Fruit fly (Drosophila melanogaster) whole organism, larva: ENCODE measurements around the gene sea.

Source experiments
- noc ChIP-seq: fragments of 200-800 bp; sonication (Bioruptor generic); optimal IDR thresholded peaks from 3 replicates; lab custom pipeline; 2019; ENCODE audit warnings: missing biosample characterization, mild to moderate bottlenecking, missing genetic modification characterization, moderate library complexity

sea gene

DNA sequence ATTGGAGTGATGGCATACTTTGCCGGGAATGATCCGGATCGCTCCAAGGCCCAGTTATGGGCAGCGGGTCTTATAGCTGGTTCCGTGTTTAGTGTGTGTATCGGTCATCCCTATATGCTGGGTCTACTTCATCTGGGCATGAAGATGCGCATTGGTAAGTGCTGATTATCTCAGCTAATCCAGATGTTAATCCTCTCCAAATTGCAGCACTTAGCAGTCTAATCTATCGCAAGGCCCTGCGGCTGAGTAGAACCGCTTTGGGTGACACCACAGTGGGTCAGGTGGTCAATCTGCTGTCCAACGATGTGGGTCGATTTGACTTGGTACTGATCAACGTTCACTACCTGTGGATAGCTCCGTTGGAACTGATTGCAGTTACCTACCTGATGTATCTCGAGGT, 4.6 kb upstream of the sea start:
- TF ChIP-seq noc: no peak

DNA sequence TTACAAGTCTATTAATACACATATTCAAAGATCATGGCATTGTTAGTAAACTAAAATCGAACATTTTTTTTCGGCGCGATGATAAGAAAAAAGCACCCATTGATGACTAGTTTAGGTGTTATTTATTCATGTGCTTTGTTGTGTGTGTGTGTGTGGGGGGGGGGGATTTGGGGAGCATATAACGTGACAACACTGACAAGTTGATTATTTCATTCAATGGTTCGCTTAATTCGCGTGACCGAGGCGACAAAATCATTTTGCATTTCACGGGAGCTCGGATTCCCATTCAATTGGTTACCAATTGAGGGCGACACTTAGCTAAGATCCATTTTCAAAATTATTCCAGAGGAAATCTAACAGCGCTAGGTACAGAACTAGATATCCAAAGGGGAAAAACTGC, 3.1 kb upstream of the sea start:
- no peak for TF ChIP-seq noc

DNA sequence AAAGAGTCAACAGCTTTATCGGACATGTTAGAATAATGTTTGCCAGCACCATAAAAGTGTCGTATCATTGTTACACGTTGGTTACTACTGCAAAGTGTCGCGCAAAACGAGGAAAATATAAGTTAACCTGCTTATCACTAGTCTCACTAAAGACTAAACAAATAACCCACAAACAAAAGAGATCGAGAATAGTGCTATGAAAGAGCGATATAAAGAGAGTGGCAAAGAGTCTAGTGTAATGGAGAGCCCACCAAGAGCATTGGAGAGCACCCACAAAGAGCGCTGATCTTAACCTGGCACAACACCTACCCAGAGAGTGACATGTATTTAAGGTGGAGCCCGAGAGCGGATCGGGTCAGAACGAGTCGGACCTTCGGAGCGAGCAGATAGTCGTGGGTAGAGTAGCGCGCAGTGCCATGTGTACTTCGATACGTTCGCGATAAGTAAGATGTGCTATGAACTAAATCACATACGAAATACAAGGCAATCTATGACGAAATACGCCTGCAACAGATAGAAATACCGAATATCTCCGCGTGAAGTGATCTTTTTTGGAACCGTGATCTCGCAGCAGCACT, 2.1 kb upstream of the sea start, which contains the start of gene Mrp4:
Gene Mrp4, plus strand, starts transcription at position 378 of the 578 bp plus-strand sequence.
- TF ChIP-seq noc: peak; percentile 31

DNA sequence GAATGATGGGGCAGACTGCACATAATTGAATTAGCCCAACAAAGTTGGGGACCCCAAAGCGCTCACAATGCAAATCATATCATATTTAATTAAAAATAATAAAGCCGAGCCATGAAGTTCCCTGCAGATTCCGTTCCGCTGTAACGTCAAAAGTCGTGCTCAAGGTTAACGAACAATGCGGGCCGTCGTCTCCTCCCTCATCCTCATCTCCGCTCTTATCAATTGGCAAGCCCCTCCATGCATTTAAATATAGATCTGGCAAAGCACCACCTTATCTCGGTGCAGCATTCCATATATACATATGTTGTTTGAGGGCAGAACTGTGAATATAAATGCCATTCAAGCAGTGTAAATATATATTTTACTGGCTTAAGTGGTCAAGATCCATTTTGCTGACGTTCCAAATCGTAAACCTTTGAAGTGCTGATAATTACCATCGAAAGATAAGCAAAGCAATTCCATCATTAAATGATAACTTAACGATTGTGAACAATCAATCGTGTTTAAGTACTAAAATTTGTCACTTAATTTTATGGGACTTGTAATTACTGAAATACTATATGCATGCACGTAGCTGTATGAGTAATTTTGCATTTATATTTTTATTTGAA, 2.0 kb downstream of the sea start:
- peak; percentile 20 for TF ChIP-seq noc

DNA sequence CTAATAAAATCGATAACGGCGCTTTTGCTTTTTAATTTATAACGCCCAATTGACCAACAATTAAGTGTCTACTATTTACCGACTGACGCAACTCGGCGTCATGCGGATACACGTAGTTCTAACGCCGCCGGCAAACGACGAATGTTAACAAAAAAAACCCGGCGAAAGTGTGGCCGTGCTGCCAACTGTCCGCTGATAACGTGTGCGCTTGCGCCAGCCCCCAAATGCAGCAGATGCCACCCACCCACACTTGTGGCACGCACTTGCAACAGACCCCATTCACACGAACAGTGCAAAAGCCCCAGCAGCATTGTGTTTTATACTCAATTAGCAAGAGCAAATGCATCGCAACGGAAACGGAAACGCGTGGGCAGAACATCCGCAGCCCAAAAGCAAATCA, 3.7 kb downstream of the sea start:
- no peak for TF ChIP-seq noc

DNA sequence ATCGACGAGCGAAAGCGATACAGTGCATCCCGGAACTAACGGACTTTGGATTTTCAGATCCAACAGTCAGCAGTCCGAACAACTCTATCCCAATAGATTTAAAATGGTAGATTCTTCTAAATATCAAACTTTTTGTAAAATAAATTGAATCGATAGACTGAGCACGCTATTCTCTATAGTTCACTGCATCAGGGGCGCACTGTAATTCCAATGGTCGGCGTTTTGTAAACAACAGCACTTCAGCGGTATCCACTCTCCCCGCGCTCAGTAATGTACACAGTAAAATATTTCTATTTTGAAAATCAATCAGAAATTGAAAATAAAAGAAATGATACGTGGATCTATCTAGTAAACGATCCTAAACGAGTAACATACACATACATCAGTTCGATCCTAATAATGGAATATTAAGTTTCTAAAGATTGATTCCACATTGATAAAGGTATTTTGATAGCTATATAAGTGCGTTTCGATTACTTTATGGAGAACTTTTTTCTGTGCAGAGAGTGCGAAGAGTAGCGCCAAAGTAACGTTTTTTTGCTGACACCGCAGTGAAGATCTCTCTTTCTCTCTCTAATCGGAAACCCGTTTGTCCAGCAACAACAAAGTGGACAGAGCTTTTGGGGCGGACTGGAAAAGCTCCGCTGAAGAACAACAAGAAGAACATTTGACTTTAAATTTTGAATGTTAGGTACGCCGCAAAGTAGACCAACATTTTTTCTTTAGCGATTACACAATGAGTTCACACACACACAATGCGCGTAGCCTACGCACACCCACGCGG, 4.3 kb downstream of the sea start:
- TF ChIP-seq noc: peak; percentile 96

DNA sequence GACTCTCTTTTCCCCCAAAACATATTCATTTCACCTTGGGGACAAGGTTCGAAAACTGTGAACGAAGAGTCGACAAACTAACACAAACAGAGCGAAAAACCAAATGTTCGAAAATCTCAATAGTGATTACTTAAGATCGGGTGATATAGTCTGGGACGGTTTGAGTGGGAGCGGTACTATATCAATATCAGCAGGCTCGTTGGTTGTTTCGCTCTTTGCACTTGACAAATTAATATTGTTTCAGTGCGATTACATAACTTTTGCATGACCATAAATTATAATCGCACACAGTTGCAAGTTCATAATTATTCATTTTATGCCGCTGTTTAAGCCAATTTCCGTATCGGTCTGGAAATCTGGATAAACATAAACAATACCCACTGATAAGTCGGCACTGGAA, 5.2 kb downstream of the sea start:
- no peak for TF ChIP-seq noc

DNA sequence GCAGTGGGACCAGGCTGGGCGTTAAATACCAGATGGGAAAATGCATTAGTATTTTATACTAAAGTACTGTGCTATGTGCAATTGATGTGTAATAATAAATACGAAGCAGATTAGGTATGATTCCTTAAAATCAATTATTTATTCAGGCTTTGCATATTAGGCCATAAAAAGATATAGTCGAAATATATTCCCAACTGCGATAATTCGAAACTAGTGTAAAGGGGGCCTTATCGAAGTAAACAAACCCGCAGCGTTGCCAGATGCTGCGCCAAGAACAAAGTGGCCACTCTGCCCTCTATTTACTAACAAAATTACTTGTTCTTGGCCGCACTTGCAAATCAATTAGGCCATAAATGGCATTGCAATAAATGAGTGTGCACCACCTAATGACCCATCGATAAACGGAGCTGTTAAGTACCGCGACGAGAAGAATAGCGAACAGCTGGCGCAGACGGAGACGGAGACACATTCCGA, 9.3 kb downstream of the sea start, which contains the start of gene CG10898:
Gene CG10898, plus strand, starts transcription at position 285 of the 474 bp plus-strand sequence.
- peak; percentile 57 for TF ChIP-seq noc

DNA sequence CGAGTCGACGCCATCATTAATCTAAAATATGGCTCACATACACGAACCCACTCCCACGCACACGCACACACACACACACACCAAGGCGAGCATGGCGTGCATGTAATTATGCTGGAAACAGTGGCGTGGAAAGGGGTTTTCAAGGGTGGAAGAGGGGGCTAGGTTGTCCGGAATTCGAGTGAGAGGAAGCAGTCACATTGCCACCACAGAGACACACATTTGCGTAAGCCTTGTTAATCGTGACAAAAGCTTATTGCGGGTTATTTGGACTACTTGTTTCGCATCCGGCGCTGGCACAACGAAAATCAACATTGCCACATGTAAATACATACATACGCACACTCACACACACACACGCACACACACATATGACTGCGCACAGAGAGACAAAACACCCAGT, 11.9 kb downstream of the sea start:
- no peak for TF ChIP-seq noc

DNA sequence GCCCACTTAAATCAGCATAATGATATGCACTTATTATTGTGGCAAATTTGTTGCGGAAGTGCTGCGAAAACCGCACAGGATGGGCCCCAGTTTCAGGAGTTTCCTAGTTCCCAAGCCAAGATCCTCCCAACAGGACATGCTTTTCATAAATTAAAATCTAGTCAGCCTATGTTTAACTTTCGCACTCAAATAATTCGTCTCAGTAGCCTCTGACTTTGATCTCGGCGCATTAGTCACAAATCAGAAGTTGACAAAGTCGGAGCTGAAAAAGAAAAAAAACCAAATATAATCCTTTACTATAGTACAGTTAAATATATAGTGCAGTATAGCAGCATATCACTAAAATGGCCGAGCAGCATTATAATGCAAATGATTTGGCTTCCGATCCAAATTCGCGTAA, 13.0 kb downstream of the sea start, which contains the start of gene CG14708:
Gene CG14708, plus strand, starts transcription at position 301 of the 400 bp plus-strand sequence.
- TF ChIP-seq noc: no peak

DNA sequence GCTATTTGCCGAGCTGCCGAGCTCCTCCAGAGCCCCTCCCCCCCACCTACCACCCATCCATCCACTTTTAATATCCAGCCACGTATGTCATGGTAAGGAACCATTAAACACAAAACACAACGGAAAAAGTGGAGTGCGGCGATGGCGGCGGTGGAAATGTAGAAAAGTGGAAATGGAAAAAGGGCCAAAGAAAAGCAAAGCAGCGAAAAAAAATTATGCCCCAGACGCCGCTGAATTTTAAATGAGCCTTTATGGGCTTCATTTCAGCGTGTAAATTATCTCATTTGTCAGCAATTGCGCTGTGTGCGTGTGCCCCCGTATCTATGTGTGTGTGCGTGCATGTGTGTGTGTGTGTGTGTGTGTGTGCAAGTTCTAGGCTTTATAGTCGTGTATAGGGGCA, 15.8 kb downstream of the sea start:
- no peak for TF ChIP-seq noc

DNA sequence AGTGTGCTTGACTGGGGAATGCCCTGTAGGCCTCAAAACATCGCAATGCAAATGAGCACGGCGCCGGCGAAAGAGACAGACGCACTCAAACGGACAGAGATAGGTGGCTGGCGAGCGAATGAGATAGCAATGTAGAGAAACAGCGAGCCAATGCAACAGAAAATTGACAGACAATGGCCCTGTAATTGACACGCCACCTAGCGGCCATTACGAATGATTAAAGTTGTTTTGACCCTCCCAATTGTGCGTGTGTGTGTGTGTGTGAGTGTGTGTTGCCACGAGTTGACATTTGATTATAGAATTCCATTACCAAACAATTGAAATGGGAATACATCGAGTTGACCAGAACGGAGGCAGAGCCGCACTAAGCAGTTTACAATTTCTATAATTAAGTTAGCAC, 22.7 kb downstream of the sea start:
- TF ChIP-seq noc: no peak

DNA sequence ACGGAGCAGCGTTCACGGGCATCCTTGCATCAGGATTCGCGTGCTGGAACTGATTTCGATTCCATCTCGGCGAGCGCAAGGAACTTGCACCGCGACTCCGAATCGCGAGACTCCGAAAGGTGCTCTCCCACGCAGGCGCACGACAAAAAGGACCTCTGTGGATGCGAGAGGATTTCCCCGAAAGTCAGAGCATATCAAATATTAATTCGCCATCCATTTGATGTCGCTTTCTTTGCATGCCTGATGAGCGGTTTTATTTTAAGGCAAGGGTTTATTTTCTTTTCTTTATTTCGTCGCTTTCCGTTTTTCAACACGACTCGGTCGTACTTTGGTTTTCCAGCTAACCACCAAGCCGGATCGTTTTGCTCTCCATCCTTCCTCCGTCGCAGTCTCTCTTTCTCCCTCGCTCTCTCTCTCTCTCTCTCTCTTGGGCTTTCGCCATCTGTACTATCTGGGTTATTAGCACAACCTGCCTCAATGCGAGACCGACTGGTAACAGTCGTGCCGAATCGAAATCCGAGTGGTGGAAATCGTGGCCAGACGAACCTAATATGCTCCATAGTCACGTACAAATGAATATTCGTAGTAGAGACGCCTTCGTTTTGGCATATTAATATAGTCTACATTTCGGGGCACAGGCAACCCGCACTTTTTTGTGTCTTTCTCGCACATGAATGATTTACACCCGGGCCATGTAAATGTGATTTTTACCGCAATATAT, 23.8 kb downstream of the sea start, which contains the start of gene dpr4:
Gene dpr4, minus strand, starts transcription at position 51 of the 721 bp plus-strand sequence.
- no peak for TF ChIP-seq noc

DNA sequence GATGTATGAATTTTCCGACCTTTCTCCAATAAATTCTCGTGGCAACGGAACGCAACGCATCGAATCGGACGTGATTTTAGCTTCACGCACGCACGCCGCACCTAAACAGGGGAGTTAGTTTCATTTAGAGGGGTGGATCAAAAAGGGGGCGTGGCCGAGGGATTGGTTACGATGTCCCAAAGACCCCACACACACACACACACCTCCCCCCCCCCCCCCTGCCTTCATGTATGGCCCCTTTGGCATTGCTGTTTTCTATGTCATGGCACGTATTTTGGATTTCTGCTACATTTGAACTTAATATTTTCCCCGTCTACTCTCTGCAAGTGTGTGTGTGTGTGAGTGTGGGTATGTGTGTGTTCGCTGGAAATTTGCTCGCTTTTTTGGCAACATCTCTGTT, 35.0 kb downstream of the sea start:
- no peak for TF ChIP-seq noc
